Worm (Caenorhabditis elegans) whole organism, mixed stage, embryonic: ENCODE data around the gene R09E10.2.

Experiments
- M03D4.4 ChIP-seq: sonication (generic microtip); optimal IDR thresholded peaks from 2 replicates; lab custom pipeline; 2017; ENCODE audit warnings: mild to moderate bottlenecking, missing genetic modification characterization, missing compliant biosample characterization
- bed-3 ChIP-seq: fragments of 200-800 bp; sonication (Bioruptor generic); optimal IDR thresholded peaks from 3 replicates; lab custom pipeline; 2018; ENCODE audit warnings: mild to moderate bottlenecking, missing genetic modification characterization, moderate library complexity, missing compliant biosample characterization
- blmp-1 ChIP-seq: fragments of 150-350 bp; optimal IDR thresholded peaks from 2 replicates; lab custom pipeline; 2014; ENCODE audit warnings: missing biosample characterization, missing genetic modification characterization
- ceh-39 ChIP-seq: fragments of 150-350 bp; optimal IDR thresholded peaks from 2 replicates; lab custom pipeline; 2014; ENCODE audit warnings: missing biosample characterization, missing genetic modification characterization
- ceh-43 ChIP-seq: fragments of 200-800 bp; sonication (Bioruptor generic); optimal IDR thresholded peaks from 2 replicates; lab custom pipeline; 2018; ENCODE audit warnings: mild to moderate bottlenecking, missing genetic modification characterization, moderate library complexity, missing compliant biosample characterization
- ceh-83 ChIP-seq: fragments of 200-800 bp; sonication (Bioruptor generic); optimal IDR thresholded peaks from 2 replicates; lab custom pipeline; 2018; ENCODE audit warnings: mild to moderate bottlenecking, missing genetic modification characterization, missing compliant biosample characterization
- ces-1 ChIP-seq: fragments of 150-350 bp; optimal IDR thresholded peaks from 2 replicates; lab custom pipeline; 2014; ENCODE audit warnings: missing biosample characterization, missing genetic modification reagents, missing genetic modification characterization
- cnd-1 ChIP-seq: fragments of 200-800 bp; sonication (Bioruptor generic); optimal IDR thresholded peaks from 2 replicates; lab custom pipeline; 2018; ENCODE audit warnings: mild to moderate bottlenecking, missing genetic modification characterization, missing compliant biosample characterization
- drap-1 ChIP-seq: fragments of 200-800 bp; sonication (Bioruptor generic); optimal IDR thresholded peaks from 3 replicates; lab custom pipeline; 2018; ENCODE audit warnings: mild to moderate bottlenecking, missing genetic modification characterization, missing compliant biosample characterization
- elt-1 ChIP-seq: sonication (generic microtip); optimal IDR thresholded peaks from 2 replicates; lab custom pipeline; 2017; ENCODE audit warnings: missing genetic modification characterization, mild to moderate bottlenecking, missing compliant biosample characterization, antibody characterized with exemption, moderate library complexity, borderline replicate concordance; ENCODE audit not compliant: insufficient read depth
- elt-3 ChIP-seq: fragments of 150-350 bp; optimal IDR thresholded peaks from 2 replicates; lab custom pipeline; 2014; ENCODE audit warnings: missing biosample characterization, missing genetic modification characterization
- flh-1 ChIP-seq: fragments of 200-800 bp; sonication (Bioruptor generic); optimal IDR thresholded peaks from 2 replicates; lab custom pipeline; 2018; ENCODE audit warnings: mild to moderate bottlenecking, missing genetic modification characterization, moderate library complexity, missing compliant biosample characterization
- ham-2 ChIP-seq: fragments of 200-800 bp; sonication (Bioruptor generic); optimal IDR thresholded peaks from 2 replicates; lab custom pipeline; 2018; ENCODE audit warnings: mild to moderate bottlenecking, missing genetic modification characterization, missing compliant biosample characterization
- hlh-1 ChIP-seq: fragments of 150-350 bp; optimal IDR thresholded peaks from 2 replicates; lab custom pipeline; 2014; ENCODE audit warnings: missing biosample characterization, missing genetic modification reagents, missing genetic modification characterization
- lin-13 ChIP-seq: fragments of 150-350 bp; optimal IDR thresholded peaks from 2 replicates; lab custom pipeline; 2014; ENCODE audit warnings: missing biosample characterization, missing genetic modification characterization
- lin-32 ChIP-seq: fragments of 200-800 bp; sonication (Bioruptor generic); optimal IDR thresholded peaks from 2 replicates; lab custom pipeline; 2018; ENCODE audit warnings: mild to moderate bottlenecking, missing genetic modification characterization, missing compliant biosample characterization
- lsy-2 ChIP-seq: fragments of 150-350 bp; optimal IDR thresholded peaks from 2 replicates; lab custom pipeline; 2014; ENCODE audit warnings: missing biosample characterization, missing genetic modification characterization
- mab-5 ChIP-seq: fragments of 150-350 bp; optimal IDR thresholded peaks from 2 replicates; lab custom pipeline; 2014; ENCODE audit warnings: missing biosample characterization, missing genetic modification characterization
- mep-1 ChIP-seq: fragments of 150-350 bp; optimal IDR thresholded peaks from 2 replicates; lab custom pipeline; 2017; ENCODE audit warnings: missing biosample characterization, missing genetic modification reagents, missing genetic modification characterization, inconsistent platforms
- mls-2 ChIP-seq: sonication (generic microtip); optimal IDR thresholded peaks from 2 replicates; lab custom pipeline; 2016; ENCODE audit warnings: mild to moderate bottlenecking, missing genetic modification characterization, moderate library complexity, missing compliant biosample characterization
- nhr-12 ChIP-seq: fragments of 150-350 bp; optimal IDR thresholded peaks from 2 replicates; lab custom pipeline; 2014; ENCODE audit warnings: missing biosample characterization, missing genetic modification characterization
- nhr-2 ChIP-seq: fragments of 150-350 bp; optimal IDR thresholded peaks from 2 replicates; lab custom pipeline; 2014; ENCODE audit warnings: missing biosample characterization, missing genetic modification characterization
- nhr-237 ChIP-seq: fragments of 150-350 bp; optimal IDR thresholded peaks from 2 replicates; lab custom pipeline; 2014; ENCODE audit warnings: missing biosample characterization, missing genetic modification characterization
- nhr-28 ChIP-seq: fragments of 150-350 bp; optimal IDR thresholded peaks from 2 replicates; lab custom pipeline; 2014; ENCODE audit warnings: missing biosample characterization, missing genetic modification characterization
- nhr-76 ChIP-seq: sonication (generic microtip); optimal IDR thresholded peaks from 2 replicates; lab custom pipeline; 2017; ENCODE audit warnings: missing biosample characterization, missing genetic modification characterization
- pha-4 ChIP-seq: fragments of 150-350 bp; optimal IDR thresholded peaks from 2 replicates; lab custom pipeline; 2018; ENCODE audit warnings: missing biosample characterization, missing genetic modification reagents, missing genetic modification characterization
- sem-2 ChIP-seq: fragments of 200-800 bp; sonication (Bioruptor generic); optimal IDR thresholded peaks from 2 replicates; lab custom pipeline; 2018; ENCODE audit warnings: mild to moderate bottlenecking, missing genetic modification characterization, missing compliant biosample characterization
- snpc-4 ChIP-seq: fragments of 150-350 bp; optimal IDR thresholded peaks from 2 replicates; lab custom pipeline; 2014; ENCODE audit warnings: missing biosample characterization, missing genetic modification characterization
- sptf-1 ChIP-seq: sonication (generic microtip); optimal IDR thresholded peaks from 2 replicates; lab custom pipeline; 2017; ENCODE audit warnings: mild to moderate bottlenecking, missing genetic modification characterization, moderate library complexity, missing compliant biosample characterization
- tbx-8 ChIP-seq: fragments of 200-800 bp; sonication (Bioruptor generic); optimal IDR thresholded peaks from 2 replicates; lab custom pipeline; 2018; ENCODE audit warnings: mild to moderate bottlenecking, missing genetic modification characterization, moderate library complexity, missing compliant biosample characterization
- unc-120 ChIP-seq: sonication (generic microtip); optimal IDR thresholded peaks from 2 replicates; lab custom pipeline; 2017; ENCODE audit warnings: missing genetic modification characterization, missing compliant biosample characterization; ENCODE audit not compliant: poor library complexity, severe bottlenecking
- unc-39 ChIP-seq: fragments of 150-350 bp; optimal IDR thresholded peaks from 2 replicates; lab custom pipeline; 2014; ENCODE audit warnings: missing biosample characterization, missing genetic modification characterization
- unc-62 ChIP-seq: fragments of 150-350 bp; optimal IDR thresholded peaks from 2 replicates; lab custom pipeline; 2014; ENCODE audit warnings: missing biosample characterization, missing genetic modification reagents, missing genetic modification characterization
- zip-8 ChIP-seq: fragments of 150-350 bp; optimal IDR thresholded peaks from 2 replicates; lab custom pipeline; 2014; ENCODE audit warnings: missing biosample characterization, missing genetic modification characterization
- ztf-11 ChIP-seq: fragments of 150-350 bp; optimal IDR thresholded peaks from 2 replicates; lab custom pipeline; 2014; ENCODE audit warnings: missing biosample characterization, missing genetic modification characterization

R09E10.2 gene

ce11 chrIV:10318199-10318598 is at the start of gene R09E10.2:
TSS of gene R09E10.2 (minus strand) at chrIV:10318299.
- TF ChIP-seq sptf-1 (no peak), nhr-237 (tag; lab: Kevin White, UChicago) (no peak), ham-2 (GFP tag; lab: Kevin White, UChicago) (no peak), unc-62 (GFP tag; lab: Kevin White, UChicago) (no peak), ceh-83 (GFP tag; lab: Kevin White, UChicago) (no peak), unc-120 (tag; lab: Kevin White, UChicago) (no peak), ceh-39 (tag; lab: Kevin White, UChicago) (no peak), elt-3 (no peak), cnd-1 (tag; lab: Kevin White, UChicago) (no peak), ztf-11 (no peak), zip-8 (tag; lab: Kevin White, UChicago) (no peak), lin-13 (no peak), snpc-4 (tag; lab: Kevin White, UChicago) (no peak), pha-4 (tag; lab: Kevin White, UChicago) (no peak), M03D4.4 (tag; lab: Kevin White, UChicago) (no peak), mep-1 (no peak)
- TF ChIP-seq, all 35 proteins: peak for 0

- TF ChIP-seq sem-2 = no peak
- TF ChIP-seq unc-120 (tag; lab: Kevin White, UChicago) = peak; percentile 0
- no peak for TF ChIP-seq flh-1 (GFP tag; lab: Kevin White, UChicago)
- no peak for TF ChIP-seq tbx-8 (GFP tag; lab: Kevin White, UChicago)
- TF ChIP-seq ces-1 (GFP tag; lab: Kevin White, UChicago) = peak; percentile 52
- no peak for TF ChIP-seq lin-13
- no peak for TF ChIP-seq ceh-39 (tag; lab: Kevin White, UChicago)
- TF ChIP-seq lsy-2 = peak; percentile 12
- TF ChIP-seq zip-8 (tag; lab: Kevin White, UChicago) = no peak
- TF ChIP-seq mep-1 = no peak
- no peak for TF ChIP-seq unc-39
These were observed 49.7 kb upstream of the R09E10.2 start, which contains the start of gene pges-2 for ce11 chrIV:10367740-10368246. TSS of gene pges-2 (minus strand) at chrIV:10367790.

DNA sequence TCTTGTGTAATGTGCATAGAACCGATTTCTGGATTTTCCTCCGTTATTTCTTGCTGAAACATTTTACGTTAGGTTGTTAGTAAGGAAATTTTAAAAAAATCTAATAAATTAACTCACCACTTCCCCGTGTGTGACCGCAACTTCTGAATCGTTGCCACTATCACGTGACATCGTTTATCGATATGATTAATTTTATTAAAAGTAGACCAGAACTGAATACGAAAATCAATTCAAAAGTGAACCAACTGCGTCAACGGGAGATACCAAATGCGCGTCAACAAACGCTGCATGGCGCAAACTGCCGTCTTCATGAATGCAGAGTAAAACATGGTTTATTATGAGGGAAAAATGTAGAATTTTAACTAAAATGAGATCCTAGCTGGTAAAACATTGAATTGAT is 47.9 kb upstream of the R09E10.2 start, which contains the start of gene sir-2.1:
sir-2.1 (minus strand) TSS at position 212 of the 400 bp plus-strand sequence.
- TF ChIP-seq elt-3 (no peak), blmp-1 (no peak), unc-62 (GFP tag; lab: Kevin White, UChicago) (no peak), ceh-39 (tag; lab: Kevin White, UChicago) (no peak), mep-1 (peak; percentile 47), nhr-2 (no peak), pha-4 (tag; lab: Kevin White, UChicago) (no peak), nhr-28 (no peak), sem-2 (no peak), tbx-8 (GFP tag; lab: Kevin White, UChicago) (no peak), bed-3 (GFP tag; lab: Kevin White, UChicago) (no peak), ceh-43 (GFP tag; lab: Kevin White, UChicago) (no peak), nhr-12 (tag; lab: Kevin White, UChicago) (no peak), ces-1 (GFP tag; lab: Kevin White, UChicago) (peak; percentile 46), nhr-76 (no peak), lsy-2 (peak; percentile 14), hlh-1 (tag; lab: Kevin White, UChicago) (no peak), lin-13 (peak; percentile 8), unc-120 (tag; lab: Kevin White, UChicago) (no peak), elt-1 (no peak), ztf-11 (no peak), ceh-83 (GFP tag; lab: Kevin White, UChicago) (no peak), cnd-1 (tag; lab: Kevin White, UChicago) (no peak), sptf-1 (no peak), mab-5 (tag; lab: Kevin White, UChicago) (no peak), drap-1 (no peak), mls-2 (tag; lab: Kevin White, UChicago) (no peak), lin-32 (GFP tag; lab: Kevin White, UChicago) (no peak), zip-8 (tag; lab: Kevin White, UChicago) (no peak), ham-2 (GFP tag; lab: Kevin White, UChicago) (no peak), unc-39 (no peak), M03D4.4 (tag; lab: Kevin White, UChicago) (no peak)
